Fruit fly (Drosophila melanogaster): Measurements from ENCODE around the gene CG34427.

- TF ChIP-seq ovo (GFP tag; optimal IDR thresholded peaks at IDR 0.05), result no peak
- peak; percentile 4 for TF ChIP-seq CG7101 (tag; optimal IDR thresholded peaks at IDR 0.05)
These were observed 41.5 kb upstream of the CG34427 start for dm6 chr3L:8763037-8763454.
